Worm (Caenorhabditis elegans): ENCODE results near the gene Y43F8B.20.

DNA sequence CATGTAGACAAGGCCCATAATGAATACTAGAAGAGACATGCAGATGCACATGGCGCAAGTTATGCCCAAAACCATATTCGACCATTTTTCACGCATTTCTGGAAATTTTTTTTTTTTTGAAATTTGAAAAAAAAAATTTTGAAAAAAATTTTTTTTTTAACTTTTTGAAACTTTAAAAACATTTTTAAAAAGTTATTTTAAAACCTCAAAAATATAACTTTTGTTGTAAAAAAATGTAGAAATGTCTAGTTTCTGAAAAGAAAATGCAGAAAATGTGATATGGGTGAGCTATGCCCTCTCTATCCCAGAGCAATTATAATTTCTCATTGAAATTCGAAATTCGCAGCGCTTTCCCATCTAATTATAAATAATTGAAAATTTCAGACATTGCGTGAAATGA is at the start of gene Y43F8B.20:
- no peak for TF ChIP-seq ztf-11 (tag; optimal IDR thresholded peaks at IDR 0.05)
- no peak for TF ChIP-seq unc-120 (tag; optimal IDR thresholded peaks at IDR 0.05; ENCODE audit: poor library complexity, severe bottlenecking)
- no peak for TF ChIP-seq nhr-2 (tag; optimal IDR thresholded peaks at IDR 0.05)
- no peak for TF ChIP-seq zip-8 (tag; optimal IDR thresholded peaks at IDR 0.05)
- no peak for TF ChIP-seq nhr-237 (tag; optimal IDR thresholded peaks at IDR 0.05)
- TF ChIP-seq mep-1 (tag; optimal IDR thresholded peaks at IDR 0.05), result no peak
- TF ChIP-seq nhr-28 (tag; optimal IDR thresholded peaks at IDR 0.05), result no peak
- TF ChIP-seq ceh-43 (GFP tag; optimal IDR thresholded peaks at IDR 0.05), result no peak
- no peak for TF ChIP-seq elt-3 (tag; optimal IDR thresholded peaks at IDR 0.05)
- TF ChIP-seq pha-4 (tag; optimal IDR thresholded peaks at IDR 0.05), result no peak
